Worm (Caenorhabditis elegans): ENCODE measurements around the gene Y110A2AL.6.

Y110A2AL.6 gene

DNA sequence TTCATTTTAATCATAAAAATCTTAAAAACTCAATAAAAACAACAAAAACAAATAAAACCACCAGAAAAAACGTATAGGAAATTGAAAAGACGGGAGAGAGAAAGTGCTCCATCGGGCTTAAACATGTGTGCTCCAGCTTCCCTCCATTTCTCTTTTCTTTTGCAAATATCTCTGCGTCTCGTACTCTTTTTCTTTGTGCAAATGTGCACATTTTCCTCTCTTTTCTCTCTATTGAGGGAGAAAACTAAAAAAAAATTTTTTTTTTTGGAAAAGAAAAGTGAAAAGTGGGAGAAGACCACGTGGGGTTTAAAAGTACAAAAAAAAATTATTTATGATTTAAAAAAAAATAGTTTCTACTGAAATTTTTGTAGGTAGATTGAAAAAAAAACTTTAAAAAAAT is 37.2 kb downstream of the Y110A2AL.6 start (continued):
- TF ChIP-seq ceh-20 (GFP tag; IDR thresholded peaks at IDR 0.05): no peak
- no peak for TF ChIP-seq aly-2 (tag; optimal IDR thresholded peaks at IDR 0.05)
- TF ChIP-seq nhr-28 (tag; optimal IDR thresholded peaks at IDR 0.05): no peak
- no peak for TF ChIP-seq vab-7 (GFP tag; IDR thresholded peaks at IDR 0.05)
- no peak for TF ChIP-seq F37D6.2 (tag; optimal IDR thresholded peaks at IDR 0.05)
- TF ChIP-seq madf-5 (GFP tag; IDR thresholded peaks at IDR 0.05): no peak
- no peak for TF ChIP-seq pqm-1 (tag; optimal IDR thresholded peaks at IDR 0.05)
- TF ChIP-seq saeg-2 (GFP tag; IDR thresholded peaks at IDR 0.05): no peak
- TF ChIP-seq snpc-4 (tag; optimal IDR thresholded peaks at IDR 0.05): no peak
- no peak for TF ChIP-seq daf-12 (tag; optimal IDR thresholded peaks at IDR 0.05)
- no peak for TF ChIP-seq lin-29 (GFP tag; IDR thresholded peaks at IDR 0.05)
- TF ChIP-seq sdz-12 (GFP tag; optimal IDR thresholded peaks at IDR 0.05): no peak
- TF ChIP-seq zip-2 (tag; optimal IDR thresholded peaks at IDR 0.05): no peak
- no peak for TF ChIP-seq Y48G9A.11 (GFP tag; IDR thresholded peaks at IDR 0.05)
- no peak for TF ChIP-seq hif-1 (tag; optimal IDR thresholded peaks at IDR 0.05)
- no peak for TF ChIP-seq mdt-29 (GFP tag; IDR thresholded peaks at IDR 0.05)
- no peak for TF ChIP-seq duxl-1 (tag; optimal IDR thresholded peaks at IDR 0.05; ENCODE audit: poor library complexity)
- no peak for TF ChIP-seq F49E8.2 (tag; optimal IDR thresholded peaks at IDR 0.05; ENCODE audit: borderline replicate concordance)
- TF ChIP-seq ceh-28 (tag; optimal IDR thresholded peaks at IDR 0.05): no peak
- no peak for TF ChIP-seq gei-8 (GFP tag; optimal IDR thresholded peaks at IDR 0.05)
- TF ChIP-seq tra-1 (GFP tag; IDR thresholded peaks at IDR 0.05): no peak
- peak; percentile 26 for TF ChIP-seq hlh-30 (tag; optimal IDR thresholded peaks at IDR 0.05; ENCODE audit: insufficient read depth)
- TF ChIP-seq nhr-237 (tag; optimal IDR thresholded peaks at IDR 0.05): no peak
- no peak for TF ChIP-seq F44E2.7 (GFP tag; IDR thresholded peaks at IDR 0.05)
- 0 out of 2 replicates have a peak, but pooled peaks have one; percentile 20 for TF ChIP-seq pha-4 (GFP tag; IDR thresholded peaks at IDR 0.05)
- no peak for TF ChIP-seq pha-4 (tag; optimal IDR thresholded peaks at IDR 0.05)
- TF ChIP-seq ztf-7 (tag; optimal IDR thresholded peaks at IDR 0.05): no peak
- no peak for TF ChIP-seq nhr-42 (GFP tag; IDR thresholded peaks at IDR 0.05)
- peak; percentile 43 for TF ChIP-seq hlh-11 (tag; optimal IDR thresholded peaks at IDR 0.05)
- TF ChIP-seq unc-39 (tag; optimal IDR thresholded peaks at IDR 0.05): no peak
- TF ChIP-seq spr-3 (GFP tag; optimal IDR thresholded peaks at IDR 0.05): no peak
- TF ChIP-seq skn-1 (tag; optimal IDR thresholded peaks at IDR 0.05): no peak
- TF ChIP-seq unc-130 (GFP tag; optimal IDR thresholded peaks at IDR 0.05): no peak
- TF ChIP-seq zfp-3 (GFP tag; conservative IDR thresholded peaks at IDR 0.05): no peak
- TF ChIP-seq unc-62 (GFP tag; optimal IDR thresholded peaks at IDR 0.05 in 1 of 2): no peak
- no peak for TF ChIP-seq unc-62 (tag; optimal IDR thresholded peaks at IDR 0.05)
- TF ChIP-seq F10B5.3 (tag; optimal IDR thresholded peaks at IDR 0.05): no peak
- TF ChIP-seq lsy-2 (tag; optimal IDR thresholded peaks at IDR 0.05): peak in 1 of 2 experiments; percentile 52
- no peak for TF ChIP-seq ZK546.5 (tag; optimal IDR thresholded peaks at IDR 0.05)
- no peak for TF ChIP-seq nhr-48 (tag; optimal IDR thresholded peaks at IDR 0.05)
- no peak for TF ChIP-seq dmd-9 (GFP tag; IDR thresholded peaks at IDR 0.05)
- peak; percentile 1 for TF ChIP-seq fkh-10 (GFP tag; optimal IDR thresholded peaks at IDR 0.05)
- no peak for TF ChIP-seq lin-13 (GFP tag; optimal IDR thresholded peaks at IDR 0.05)
- TF ChIP-seq madf-9 (GFP tag; conservative IDR thresholded peaks at IDR 0.05): no peak
- no peak for TF ChIP-seq ces-1 (GFP tag; optimal IDR thresholded peaks at IDR 0.05)
- no peak for TF ChIP-seq set-16 (GFP tag; IDR thresholded peaks at IDR 0.05)
- TF ChIP-seq php-3 (GFP tag; IDR thresholded peaks at IDR 0.05): no peak
- no peak for TF ChIP-seq dve-1 (tag; optimal IDR thresholded peaks at IDR 0.05; ENCODE audit: insufficient read depth)
- TF ChIP-seq mep-1 (tag; optimal IDR thresholded peaks at IDR 0.05): peak; percentile 52
- no peak for TF ChIP-seq hmg-1.1 (GFP tag; IDR thresholded peaks at IDR 0.05)
- no peak for TF ChIP-seq F26F4.8 (GFP tag; conservative IDR thresholded peaks at IDR 0.05)
- peak; percentile 20 for TF ChIP-seq aha-1 (tag)
- no peak for TF ChIP-seq dmd-8 (GFP tag; IDR thresholded peaks at IDR 0.05)
